Worm (Caenorhabditis elegans): ENCODE measurements around the gene pek-1.

- TF ChIP-seq attf-4 (tag; optimal IDR thresholded peaks at IDR 0.05) (no peak), lin-39 (tag; optimal IDR thresholded peaks at IDR 0.05) (no peak), pha-4 (GFP tag; IDR thresholded peaks at IDR 0.05) (no peak), pha-4 (tag; optimal IDR thresholded peaks at IDR 0.05) (no peak), nhr-41 (GFP tag; IDR thresholded peaks at IDR 0.05) (no peak), nhr-237 (tag; optimal IDR thresholded peaks at IDR 0.05) (no peak), ceh-82 (tag; optimal IDR thresholded peaks at IDR 0.05) (no peak), lim-7 (GFP tag; IDR thresholded peaks at IDR 0.05) (no peak), daf-16 (GFP tag; optimal IDR thresholded peaks at IDR 0.05) (no peak), daf-16 (tag; optimal IDR thresholded peaks at IDR 0.05) (no peak), vab-7 (GFP tag; IDR thresholded peaks at IDR 0.05) (no peak), mxl-2 (GFP tag; conservative IDR thresholded peaks at IDR 0.05) (no peak), ZK337.2 (GFP tag; IDR thresholded peaks at IDR 0.05) (no peak), ceh-28 (tag; optimal IDR thresholded peaks at IDR 0.05) (no peak), nhr-28 (tag; optimal IDR thresholded peaks at IDR 0.05) (no peak)
Observed at ce11 chrX:11462112-11462511, 47.4 kb upstream of the pek-1 start.
